Worm (Caenorhabditis elegans) whole organism, late embryonic: ENCODE results near the gene fbxa-153.

ENCODE experiments used
- C38D4.7 ChIP-seq: fragments of 200-800 bp; sonication (Bioruptor generic); optimal IDR thresholded peaks from 2 replicates; lab custom pipeline; 2018; ENCODE audit warnings: mild to moderate bottlenecking, missing genetic modification characterization, moderate library complexity, missing compliant biosample characterization
- K02D7.2 ChIP-seq: sonication (generic microtip); optimal IDR thresholded peaks from 2 replicates; lab custom pipeline; 2017; ENCODE audit warnings: mild to moderate bottlenecking, missing genetic modification characterization, missing compliant biosample characterization
- T23F11.4 ChIP-seq: fragments of 200-800 bp; sonication (Bioruptor generic); optimal IDR thresholded peaks from 2 replicates; lab custom pipeline; 2018; ENCODE audit warnings: mild to moderate bottlenecking, missing genetic modification characterization, missing compliant biosample characterization
- Y22D7AL.16 ChIP-seq: sonication (generic microtip); optimal IDR thresholded peaks from 2 replicates; lab custom pipeline; 2016; ENCODE audit warnings: missing genetic modification characterization, missing compliant biosample characterization
- ahr-1 ChIP-seq: sonication (generic microtip); optimal IDR thresholded peaks from 2 replicates; lab custom pipeline; 2016; ENCODE audit warnings: missing genetic modification characterization, missing compliant biosample characterization
- ceh-14 ChIP-seq: sonication (generic microtip); optimal IDR thresholded peaks from 2 replicates; lab custom pipeline; 2016; ENCODE audit warnings: missing genotype, missing genetic modification characterization, missing compliant biosample characterization
- ceh-18 ChIP-seq: sonication (generic microtip); optimal IDR thresholded peaks from 2 replicates; lab custom pipeline; 2016; ENCODE audit warnings: missing genetic modification characterization, missing compliant biosample characterization
- ceh-19 ChIP-seq: fragments of 200-800 bp; sonication (Bioruptor generic); optimal IDR thresholded peaks from 2 replicates; lab custom pipeline; 2018; ENCODE audit warnings: mild to moderate bottlenecking, missing genetic modification characterization, missing compliant biosample characterization
- ceh-22 ChIP-seq: sonication (generic microtip); optimal IDR thresholded peaks from 2 replicates; lab custom pipeline; 2017; ENCODE audit warnings: missing biosample characterization, missing genetic modification characterization
- ceh-24 ChIP-seq: sonication (generic microtip); optimal IDR thresholded peaks from 2 replicates; lab custom pipeline; 2016; ENCODE audit warnings: mild to moderate bottlenecking, missing genetic modification characterization, missing compliant biosample characterization
- ceh-30 ChIP-seq: fragments of 150-350 bp; optimal IDR thresholded peaks from 2 replicates; lab custom pipeline; 2014; ENCODE audit warnings: missing biosample characterization, missing genetic modification characterization
- ceh-31 ChIP-seq: sonication (generic microtip); optimal IDR thresholded peaks from 2 replicates; lab custom pipeline; 2016; ENCODE audit warnings: missing genetic modification characterization, missing compliant biosample characterization
- ceh-34 ChIP-seq: sonication (generic microtip); optimal IDR thresholded peaks from 2 replicates; lab custom pipeline; 2016; ENCODE audit warnings: mild to moderate bottlenecking, missing genetic modification characterization, missing compliant biosample characterization
- ceh-6 ChIP-seq: fragments of 200-800 bp; sonication (Bioruptor generic); optimal IDR thresholded peaks from 2 replicates; lab custom pipeline; 2018; ENCODE audit warnings: mild to moderate bottlenecking, missing genetic modification characterization, missing compliant biosample characterization
- ceh-9 ChIP-seq: sonication (generic microtip); optimal IDR thresholded peaks from 2 replicates; lab custom pipeline; 2016; ENCODE audit warnings: mild to moderate bottlenecking, missing genetic modification characterization, inconsistent platforms, missing compliant biosample characterization
- dve-1 ChIP-seq: sonication (generic microtip); optimal IDR thresholded peaks from 2 replicates; lab custom pipeline; 2017; ENCODE audit warnings: antibody characterized with exemption, mild to moderate bottlenecking, missing genetic modification characterization, missing compliant biosample characterization
- eyg-1 ChIP-seq: sonication (generic microtip); optimal IDR thresholded peaks from 2 replicates; lab custom pipeline; 2016; ENCODE audit warnings: missing genotype, missing genetic modification characterization, missing compliant biosample characterization
- fax-1 ChIP-seq: sonication (generic microtip); optimal IDR thresholded peaks from 2 replicates; lab custom pipeline; 2016; ENCODE audit warnings: missing genotype, missing genetic modification characterization, missing compliant biosample characterization
- hlh-6 ChIP-seq: sonication (generic microtip); optimal IDR thresholded peaks from 2 replicates; lab custom pipeline; 2016; ENCODE audit warnings: missing genotype, missing genetic modification characterization, missing compliant biosample characterization
- lim-6 ChIP-seq: sonication (generic microtip); optimal IDR thresholded peaks from 2 replicates; lab custom pipeline; 2016; ENCODE audit warnings: missing genetic modification characterization, missing compliant biosample characterization
- madf-2 ChIP-seq: sonication (generic microtip); optimal IDR thresholded peaks from 2 replicates; lab custom pipeline; 2017; ENCODE audit warnings: missing genetic modification characterization, missing compliant biosample characterization
- mec-3 ChIP-seq: sonication (generic microtip); optimal IDR thresholded peaks from 2 replicates; lab custom pipeline; 2016; ENCODE audit warnings: borderline replicate concordance, missing genetic modification characterization, missing compliant biosample characterization
- nfya-1 ChIP-seq: sonication (generic microtip); optimal IDR thresholded peaks from 2 replicates; lab custom pipeline; 2017; ENCODE audit warnings: missing genetic modification characterization, mild to moderate bottlenecking, missing compliant biosample characterization, antibody characterized with exemption, moderate library complexity
- nhr-11 ChIP-seq: fragments of 150-350 bp; optimal IDR thresholded peaks from 2 replicates; lab custom pipeline; 2014; ENCODE audit warnings: missing biosample characterization, missing genetic modification characterization
- nhr-232 ChIP-seq: sonication (generic microtip); optimal IDR thresholded peaks from 2 replicates; lab custom pipeline; 2016; ENCODE audit warnings: missing genetic modification characterization, missing compliant biosample characterization
- odd-2 ChIP-seq: sonication (generic microtip); optimal IDR thresholded peaks from 2 replicates; lab custom pipeline; 2017; ENCODE audit warnings: antibody characterized with exemption, mild to moderate bottlenecking, missing genetic modification characterization, missing compliant biosample characterization
- pax-1 ChIP-seq: fragments of 150-350 bp; optimal IDR thresholded peaks from 2 replicates; lab custom pipeline; 2014; ENCODE audit warnings: missing biosample characterization, missing genetic modification characterization
- pha-2 ChIP-seq: sonication (generic microtip); optimal IDR thresholded peaks from 2 replicates; lab custom pipeline; 2017; ENCODE audit warnings: mild to moderate bottlenecking, missing genetic modification characterization, missing compliant biosample characterization
- pqm-1 ChIP-seq: sonication (generic microtip); optimal IDR thresholded peaks from 2 replicates; lab custom pipeline; 2016; ENCODE audit warnings: missing genetic modification characterization, missing compliant biosample characterization
- pros-1 ChIP-seq: fragments of 150-350 bp; optimal IDR thresholded peaks from 2 replicates; lab custom pipeline; 2014; ENCODE audit warnings: missing biosample characterization, missing genetic modification reagents, missing genetic modification characterization
- ref-2 ChIP-seq: sonication (generic microtip); optimal IDR thresholded peaks from 2 replicates; lab custom pipeline; 2016; ENCODE audit warnings: missing genetic modification characterization, missing compliant biosample characterization
- sox-4 ChIP-seq: sonication (generic microtip); optimal IDR thresholded peaks from 2 replicates; lab custom pipeline; 2017; ENCODE audit warnings: mild to moderate bottlenecking, missing genetic modification characterization, inconsistent platforms, missing compliant biosample characterization
- tbx-2 ChIP-seq: sonication (generic microtip); optimal IDR thresholded peaks from 2 replicates; lab custom pipeline; 2016; ENCODE audit warnings: missing genetic modification characterization, missing compliant biosample characterization
- tbx-7 ChIP-seq: sonication (generic microtip); optimal IDR thresholded peaks from 2 replicates; lab custom pipeline; 2016; ENCODE audit warnings: missing genotype, missing genetic modification characterization, missing compliant biosample characterization
- unc-3 ChIP-seq, 2 experiments: fragments of 200-800 bp in 1 of 2; sonication (Bioruptor generic) in 1 of 2; sonication (generic microtip) in 1 of 2; conservative IDR thresholded peaks in 1 of 2; optimal IDR thresholded peaks in 1 of 2; 2 replicates each; pipeline versions ENCODE4 v1.3.6 to Lab custom; 2016 to 2022; ENCODE audit warnings: missing compliant biosample characterization in 2 of 2, missing genetic modification characterization in 2 of 2, missing genetic modification reagents in 1 of 2
- unc-42 ChIP-seq: sonication (generic microtip); optimal IDR thresholded peaks from 2 replicates; lab custom pipeline; 2016; ENCODE audit warnings: missing genotype, missing genetic modification characterization, missing compliant biosample characterization
- unc-55 ChIP-seq: sonication (generic microtip); optimal IDR thresholded peaks from 2 replicates; lab custom pipeline; 2017; ENCODE audit warnings: missing biosample characterization, missing genetic modification reagents, missing genetic modification characterization
- unc-86 ChIP-seq: sonication (generic microtip); optimal IDR thresholded peaks from 2 replicates; lab custom pipeline; 2016; ENCODE audit warnings: missing genetic modification characterization, missing compliant biosample characterization
- zip-5 ChIP-seq: sonication (generic microtip); optimal IDR thresholded peaks from 2 replicates; lab custom pipeline; 2016; ENCODE audit warnings: missing genetic modification characterization, missing compliant biosample characterization
- ztf-16 ChIP-seq: sonication (generic microtip); optimal IDR thresholded peaks from 2 replicates; lab custom pipeline; 2017; ENCODE audit warnings: missing genetic modification characterization, missing compliant biosample characterization

The fbxa-153 gene

DNA sequence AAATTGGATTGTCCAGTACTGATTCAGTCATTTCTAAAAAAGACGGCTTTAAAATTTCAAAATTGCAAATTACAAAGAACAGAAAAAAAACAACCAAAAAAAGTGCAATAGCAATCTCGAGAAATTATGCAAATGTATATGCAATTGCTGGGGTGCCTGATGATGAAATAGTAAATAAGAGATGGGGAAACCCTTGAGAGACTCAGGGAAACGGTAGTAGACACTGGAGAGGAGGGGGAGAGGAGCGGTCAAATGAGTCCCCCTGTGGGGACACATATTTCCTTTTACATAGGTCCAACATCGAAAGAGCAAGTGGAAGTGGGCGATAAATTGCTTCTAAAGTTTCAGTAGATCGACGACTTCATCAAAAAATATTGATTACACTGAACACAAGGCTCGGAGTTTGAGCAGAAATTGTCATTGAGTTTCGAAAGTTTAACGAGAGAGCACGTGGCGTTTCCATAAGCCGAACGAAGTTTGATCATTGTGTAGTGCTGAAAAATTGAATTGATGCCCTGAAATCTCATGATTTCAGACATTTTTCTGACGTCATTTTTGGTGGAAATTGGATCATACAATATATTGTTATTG is at the start of gene fbxa-153, which contains the start of gene str-12:
fbxa-153 (minus strand) TSS at position 35 of the 591 bp plus-strand sequence.
str-12 (plus strand) TSS at position 541 of the 591 bp plus-strand sequence.
- TF ChIP-seq ceh-34 (tag; lab: Kevin White, UChicago) (peak; percentile 73), nhr-11 (tag; lab: Kevin White, UChicago) (no peak), ceh-22 (tag; lab: Kevin White, UChicago) (no peak), pqm-1 (tag; lab: Kevin White, UChicago) (no peak), C38D4.7 (GFP tag; lab: Kevin White, UChicago) (no peak), unc-3 (GFP tag; conservative IDR thresholded peaks at IDR 0.05; lab: Robert Waterston, UW) (no peak), unc-3 (tag; optimal IDR thresholded peaks at IDR 0.05; lab: Kevin White, UChicago) (no peak), ref-2 (peak; percentile 56), unc-55 (peak; percentile 19), tbx-7 (tag; lab: Kevin White, UChicago) (no peak), nfya-1 (tag; lab: Kevin White, UChicago) (peak; percentile 24), madf-2 (no peak), dve-1 (tag; lab: Kevin White, UChicago) (no peak), ceh-30 (tag; lab: Kevin White, UChicago) (no peak), hlh-6 (tag; lab: Kevin White, UChicago) (no peak), ceh-31 (tag; lab: Kevin White, UChicago) (peak; percentile 76), ceh-19 (GFP tag; lab: Kevin White, UChicago) (no peak), pax-1 (tag; lab: Kevin White, UChicago) (no peak), tbx-2 (tag; lab: Kevin White, UChicago) (peak; percentile 51), odd-2 (no peak), ceh-14 (peak; percentile 74), eyg-1 (tag; lab: Kevin White, UChicago) (no peak), lim-6 (tag; lab: Kevin White, UChicago) (peak; percentile 11), unc-42 (tag; lab: Kevin White, UChicago) (peak; percentile 77), pros-1 (tag; lab: Kevin White, UChicago) (no peak), sox-4 (tag; lab: Kevin White, UChicago) (no peak), ceh-24 (no peak), pha-2 (tag; lab: Kevin White, UChicago) (peak; percentile 23), ceh-18 (tag; lab: Kevin White, UChicago) (peak; percentile 5), ahr-1 (no peak), ztf-16 (tag; lab: Kevin White, UChicago) (no peak)

DNA sequence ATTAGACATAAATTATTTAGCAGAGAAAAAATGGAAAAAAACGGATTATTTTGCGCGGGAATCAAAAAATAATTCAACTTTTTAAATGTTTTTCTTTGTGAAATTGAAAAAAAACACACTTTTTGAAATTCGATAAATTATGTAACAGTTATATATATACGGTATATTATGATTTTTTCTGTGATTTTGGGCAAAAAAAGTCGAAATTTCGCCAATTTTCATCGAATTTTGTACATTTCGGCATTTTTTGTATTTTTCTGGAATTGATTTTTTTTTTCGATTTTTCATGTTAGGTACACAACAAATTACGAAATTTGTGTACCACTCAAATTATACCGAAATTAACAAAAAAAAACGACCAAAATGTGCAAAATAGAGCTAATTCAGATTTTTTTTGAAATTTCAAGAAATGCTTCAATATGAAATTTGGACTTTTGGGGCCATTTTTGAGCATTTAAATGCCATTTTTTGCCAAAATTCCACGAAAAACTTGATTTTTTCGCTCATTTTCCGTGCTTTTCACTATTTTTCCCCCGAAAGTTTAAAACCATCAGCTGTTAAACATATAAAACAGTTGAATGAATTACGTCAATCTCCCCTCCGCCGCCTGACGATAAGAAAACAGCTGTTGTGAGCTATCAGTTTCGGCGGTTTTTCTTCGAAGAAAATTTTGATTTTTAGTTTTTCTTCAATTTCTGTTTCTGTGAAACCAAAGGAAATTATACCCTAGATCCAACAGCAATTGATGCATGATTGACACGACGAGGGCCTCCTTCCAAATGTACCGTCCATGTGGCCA is 48.3 kb upstream of the fbxa-153 start:
- TF ChIP-seq unc-86 (tag; lab: Kevin White, UChicago) (no peak), pros-1 (tag; lab: Kevin White, UChicago) (no peak), zip-5 (tag; lab: Kevin White, UChicago) (no peak), T23F11.4 (GFP tag; lab: Kevin White, UChicago) (no peak), K02D7.2 (tag; lab: Kevin White, UChicago) (no peak), nhr-232 (tag; lab: Kevin White, UChicago) (no peak), ceh-6 (GFP tag; lab: Kevin White, UChicago) (no peak), ceh-18 (tag; lab: Kevin White, UChicago) (no peak), unc-3 (GFP tag; conservative IDR thresholded peaks at IDR 0.05; lab: Robert Waterston, UW) (no peak), unc-3 (tag; optimal IDR thresholded peaks at IDR 0.05; lab: Kevin White, UChicago) (no peak), mec-3 (tag; lab: Kevin White, UChicago) (no peak), ceh-9 (tag; lab: Kevin White, UChicago) (no peak), dve-1 (tag; lab: Kevin White, UChicago) (no peak), Y22D7AL.16 (tag; lab: Kevin White, UChicago) (no peak), fax-1 (tag; lab: Kevin White, UChicago) (no peak)
